Worm (Caenorhabditis elegans) whole organism, L3 larva: ENCODE data around the gene fbxa-196.

Experiments used
- aly-2 ChIP-seq: fragments of 150-350 bp; optimal IDR thresholded peaks from 2 replicates; lab custom pipeline; 2014; ENCODE audit warnings: missing biosample characterization, missing genetic modification characterization
- fkh-10 ChIP-seq: sonication (generic microtip); optimal IDR thresholded peaks from 2 replicates; lab custom pipeline; 2017; ENCODE audit warnings: missing biosample characterization, missing genetic modification reagents, missing genetic modification characterization
- lin-15B ChIP-seq: fragments of 150-350 bp; optimal IDR thresholded peaks from 2 replicates; lab custom pipeline; 2014; ENCODE audit warnings: missing biosample characterization, missing genetic modification characterization
- mdl-1 ChIP-seq: fragments of 150-350 bp; optimal IDR thresholded peaks from 2 replicates; lab custom pipeline; 2014; ENCODE audit warnings: missing biosample characterization, missing genetic modification characterization
- nhr-11 ChIP-seq: fragments of 150-350 bp; optimal IDR thresholded peaks from 2 replicates; lab custom pipeline; 2014; ENCODE audit warnings: missing biosample characterization, missing genetic modification characterization
- nhr-77 ChIP-seq: fragments of 150-350 bp; optimal IDR thresholded peaks from 2 replicates; lab custom pipeline; 2014; ENCODE audit warnings: missing biosample characterization, missing genetic modification characterization
- pha-4 ChIP-seq: fragments of 150-350 bp; optimal IDR thresholded peaks from 2 replicates; lab custom pipeline; 2014; ENCODE audit warnings: missing biosample characterization, missing genetic modification reagents, missing genetic modification characterization
- pqm-1 ChIP-seq: fragments of 150-350 bp; optimal IDR thresholded peaks from 2 replicates; lab custom pipeline; 2017; ENCODE audit warnings: missing biosample characterization, missing genetic modification characterization, inconsistent platforms
- tbx-2 ChIP-seq: sonication (generic microtip); optimal IDR thresholded peaks from 2 replicates; lab custom pipeline; 2016; ENCODE audit warnings: mild to moderate bottlenecking, missing genetic modification characterization, missing compliant biosample characterization
- unc-39 ChIP-seq: sonication (generic microtip); optimal IDR thresholded peaks from 4 replicates; lab custom pipeline; 2017; ENCODE audit warnings: missing biosample characterization, missing genetic modification characterization
- unc-62 ChIP-seq: fragments of 150-350 bp; sonication (generic microtip); optimal IDR thresholded peaks from 4 replicates; lab custom pipeline; 2014; ENCODE audit warnings: missing biosample characterization, missing genetic modification reagents, missing genetic modification characterization
- ztf-11 ChIP-seq: fragments of 150-350 bp; optimal IDR thresholded peaks from 2 replicates; lab custom pipeline; 2014; ENCODE audit warnings: missing biosample characterization, missing genetic modification characterization
- ztf-4 ChIP-seq: fragments of 150-350 bp; optimal IDR thresholded peaks from 2 replicates; lab custom pipeline; 2014; ENCODE audit warnings: missing biosample characterization, missing genetic modification characterization

DNA sequence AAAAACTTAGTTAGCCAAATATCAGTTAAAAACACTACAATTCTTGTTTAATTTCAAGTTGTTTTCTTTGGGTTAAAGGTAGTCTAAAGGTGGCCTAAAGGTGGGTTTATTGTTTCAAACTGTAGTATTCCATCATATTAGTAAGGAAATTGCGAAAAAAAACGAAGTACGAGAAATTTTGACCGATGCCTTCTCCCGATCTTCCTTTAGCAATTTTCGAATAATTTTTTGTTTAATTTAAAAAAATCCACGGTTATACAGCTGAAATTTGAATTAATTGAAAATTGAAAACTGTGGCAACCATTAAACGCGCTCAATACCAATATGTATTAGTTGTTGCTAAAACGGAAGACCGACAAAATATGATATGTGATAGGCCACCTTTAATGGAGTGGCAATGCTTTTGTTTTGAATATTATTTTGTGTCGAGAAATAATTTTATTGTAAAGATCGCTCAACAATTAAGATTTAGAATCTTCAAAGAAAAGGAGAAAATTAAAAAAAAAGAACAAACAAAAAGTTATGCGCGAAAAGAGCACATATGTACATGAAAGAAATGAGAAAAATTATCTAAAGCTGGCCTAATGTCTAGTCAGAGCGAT lies 47.4 kb upstream of the fbxa-196 start:
- TF ChIP-seq unc-39 (no peak), nhr-77 (tag; lab: Kevin White, UChicago) (no peak), ztf-11 (no peak), fkh-10 (GFP tag; lab: Kevin White, UChicago) (no peak), aly-2 (tag; lab: Kevin White, UChicago) (peak; percentile 74), pha-4 (no peak), ztf-4 (tag; lab: Kevin White, UChicago) (no peak), nhr-11 (no peak), pqm-1 (tag; lab: Kevin White, UChicago) (peak; percentile 7), mdl-1 (tag; lab: Kevin White, UChicago) (no peak), tbx-2 (tag; lab: Kevin White, UChicago) (no peak), lin-15B (no peak), unc-62 (GFP tag; lab: Kevin White, UChicago) (no peak)
